Fruit fly (Drosophila melanogaster) Kc167 (cell line): ENCODE results near the gene CG32631.

Source experiments
- Sin3A ChIP-seq: fragments of >200 bp; optimal IDR thresholded peaks from 2 replicates; lab custom pipeline; 2018; ENCODE audit warnings: missing external identifiers
- psq ChIP-seq: fragments of >200 bp; optimal IDR thresholded peaks from 2 replicates; lab custom pipeline; 2017; ENCODE audit warnings: missing external identifiers
- ttk ChIP-seq: sonication (Bioruptor generic); optimal IDR thresholded peaks from 2 replicates; lab custom pipeline; 2017; ENCODE audit warnings: missing external identifiers

dm6 chrX:13529673-13530072 lies 26.6 kb upstream of the CG32631 start:
- TF ChIP-seq psq (lab: Kevin White, UChicago) (no peak), Sin3A (lab: Kevin White, UChicago) (no peak), ttk (no peak)
